Worm (Caenorhabditis elegans) whole organism, L4 larva: Measurements from ENCODE around the gene C06E2.2.

Experiments
- lin-1 ChIP-seq: fragments of 200-800 bp; sonication (Bioruptor generic); IDR thresholded peaks from 2 replicates; pipeline ENCODE4 v1.3.6; 2022; ENCODE audit warnings: missing genetic modification reagents, missing genetic modification characterization, missing compliant biosample characterization
- snpc-4 ChIP-seq: fragments of 150-350 bp; optimal IDR thresholded peaks from 2 replicates; lab custom pipeline; 2014; ENCODE audit warnings: missing biosample characterization, missing genetic modification characterization
- spr-3 ChIP-seq: fragments of 200-800 bp; sonication (Bioruptor generic); optimal IDR thresholded peaks from 2 replicates; lab custom pipeline; 2018; ENCODE audit warnings: mild to moderate bottlenecking, missing genetic modification characterization, missing compliant biosample characterization
- tag-97 ChIP-seq: fragments of 200-800 bp; sonication (Bioruptor generic); IDR thresholded peaks from 2 replicates; pipeline ENCODE4 v1.3.6; 2022; ENCODE audit warnings: missing genetic modification characterization, missing compliant biosample characterization

DNA sequence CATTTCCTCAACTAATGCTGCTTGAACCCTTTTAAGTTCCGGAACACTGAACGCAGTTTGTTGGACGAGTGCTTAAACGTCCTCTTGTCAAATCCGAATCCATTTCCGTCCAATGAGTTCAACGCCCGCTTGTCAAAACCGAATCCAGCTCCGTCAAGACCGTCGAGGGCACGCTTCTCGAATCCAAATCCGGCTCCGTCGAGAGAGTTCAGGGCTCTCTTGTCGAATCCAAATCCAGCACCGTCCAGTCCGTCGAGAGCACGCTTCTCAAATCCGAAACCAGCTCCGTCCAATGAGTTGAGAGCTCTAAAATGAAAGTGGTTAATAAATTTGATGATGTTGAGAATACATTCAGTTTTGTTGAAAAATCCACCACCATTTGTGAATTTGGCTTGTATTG, 38.3 kb downstream of the C06E2.2 start:
- TF ChIP-seq snpc-4 (tag; lab: Kevin White, UChicago) (no peak), spr-3 (GFP tag; lab: Kevin White, UChicago) (no peak), lin-1 (GFP tag; lab: Robert Waterston, UW) (no peak), tag-97 (GFP tag; lab: Robert Waterston, UW) (no peak)
